Fruit fly (Drosophila melanogaster) whole organism, embryonic: Measurements from ENCODE around the gene CG15333.

Experiments used
- Aef1 ChIP-seq: fragments of 200-800 bp; sonication (Bioruptor generic); IDR thresholded peaks from 3 replicates; pipeline ENCODE4 v1.3.6; 2022; ENCODE audit warnings: missing biosample characterization, missing genetic modification characterization
- Atf-2 ChIP-seq: fragments of 200-800 bp; sonication (Bioruptor generic); optimal IDR thresholded peaks from 2 replicates; lab custom pipeline; 2016; ENCODE audit warnings: missing biosample characterization, missing genetic modification characterization
- Atf3 ChIP-seq: fragments of 200-800 bp; sonication (Bioruptor generic); optimal IDR thresholded peaks from 3 replicates; lab custom pipeline; 2016; ENCODE audit warnings: missing biosample characterization, missing genetic modification characterization
- B-H1 ChIP-seq: fragments of 200-800 bp; sonication (Bioruptor generic); IDR thresholded peaks from 3 replicates; pipeline ENCODE4 v1.3.6; 2022; ENCODE audit warnings: missing biosample characterization, missing genetic modification characterization
- Bdp1 ChIP-seq: fragments of 200-800 bp; sonication (Bioruptor generic); optimal IDR thresholded peaks from 3 replicates; lab custom pipeline; 2016; ENCODE audit warnings: missing biosample characterization, missing genetic modification characterization
- Bgb ChIP-seq: fragments of 200-800 bp; sonication (Bioruptor generic); IDR thresholded peaks from 2 replicates; pipeline ENCODE4 v1.3.6; 2022; ENCODE audit warnings: missing biosample characterization, missing genetic modification characterization; ENCODE audit not compliant: partially characterized antibody
- CG10209 ChIP-seq: fragments of 200-800 bp; sonication (Bioruptor generic); optimal IDR thresholded peaks from 3 replicates; lab custom pipeline; 2017; ENCODE audit warnings: missing biosample characterization, mild to moderate bottlenecking, missing genetic modification characterization, missing genetic modification reagents
- CG10274 ChIP-seq: fragments of 200-800 bp; sonication (Bioruptor generic); optimal IDR thresholded peaks from 3 replicates; lab custom pipeline; 2017; ENCODE audit warnings: missing biosample characterization, mild to moderate bottlenecking, missing genetic modification characterization
- CG10565 ChIP-seq: fragments of 200-800 bp; sonication (Bioruptor generic); optimal IDR thresholded peaks from 3 replicates; lab custom pipeline; 2016; ENCODE audit warnings: missing biosample characterization, mild to moderate bottlenecking, missing genetic modification characterization
- CG12155 ChIP-seq: fragments of 200-800 bp; sonication (Bioruptor generic); optimal IDR thresholded peaks from 3 replicates; lab custom pipeline; 2016; ENCODE audit warnings: missing biosample characterization, missing genetic modification characterization
- CG1233 ChIP-seq: fragments of 200-800 bp; sonication (Bioruptor generic); optimal IDR thresholded peaks from 4 replicates; lab custom pipeline; 2018; ENCODE audit warnings: missing biosample characterization, mild to moderate bottlenecking, missing genetic modification characterization
- CG13287 ChIP-seq: fragments of 200-800 bp; sonication (Bioruptor generic); IDR thresholded peaks from 2 replicates; pipeline ENCODE4 v1.3.6; 2022; ENCODE audit warnings: missing biosample characterization, missing genetic modification characterization; ENCODE audit not compliant: partially characterized antibody
- CG13296 ChIP-seq: fragments of 200-800 bp; sonication (Bioruptor generic); optimal IDR thresholded peaks from 3 replicates; lab custom pipeline; 2018; ENCODE audit warnings: missing biosample characterization, mild to moderate bottlenecking, missing genetic modification characterization
- CG14667 ChIP-seq: fragments of 200-800 bp; sonication (Bioruptor generic); IDR thresholded peaks from 2 replicates; pipeline ENCODE4 v1.3.6; 2022; ENCODE audit warnings: missing biosample characterization, missing genetic modification characterization
- CG15514 ChIP-seq: fragments of 200-800 bp; sonication (Bioruptor generic); optimal IDR thresholded peaks from 3 replicates; lab custom pipeline; 2017; ENCODE audit warnings: missing biosample characterization, missing genetic modification characterization, mild to moderate bottlenecking, moderate library complexity, missing genetic modification reagents
- CG17612 ChIP-seq: fragments of 200-800 bp; sonication (Bioruptor generic); IDR thresholded peaks from 2 replicates; pipeline ENCODE4 v1.3.6; 2022; ENCODE audit warnings: missing biosample characterization, missing genetic modification characterization
- CG17829 ChIP-seq: fragments of 200-800 bp; optimal IDR thresholded peaks from 2 replicates; lab custom pipeline; 2019; ENCODE audit warnings: missing biosample characterization, mild to moderate bottlenecking, missing genetic modification characterization, moderate library complexity
- CG18764 ChIP-seq: fragments of 200-800 bp; sonication (Bioruptor generic); optimal IDR thresholded peaks from 3 replicates; lab custom pipeline; 2016; ENCODE audit warnings: missing biosample characterization, missing genetic modification characterization
- CG2116 ChIP-seq: fragments of 200-800 bp; sonication (Bioruptor generic); optimal IDR thresholded peaks from 3 replicates; lab custom pipeline; 2018; ENCODE audit warnings: missing biosample characterization, mild to moderate bottlenecking, missing genetic modification characterization
- CG6791 ChIP-seq: fragments of 200-800 bp; sonication (Bioruptor generic); IDR thresholded peaks from 3 replicates; pipeline ENCODE4 v1.3.6; 2022; ENCODE audit warnings: missing biosample characterization, missing genetic modification characterization; ENCODE audit not compliant: partially characterized antibody
- CG7839 ChIP-seq: fragments of 200-800 bp; sonication (Bioruptor generic); optimal IDR thresholded peaks from 3 replicates; lab custom pipeline; 2018; ENCODE audit warnings: missing biosample characterization, mild to moderate bottlenecking, missing genetic modification characterization, moderate library complexity
- Dip3 ChIP-seq: fragments of 200-800 bp; sonication (Bioruptor generic); optimal IDR thresholded peaks from 3 replicates; lab custom pipeline; 2016; ENCODE audit warnings: missing biosample characterization, missing genetic modification characterization
- Dref ChIP-seq: fragments of 200-800 bp; sonication (Bioruptor generic); IDR thresholded peaks from 2 replicates; pipeline ENCODE4 v1.3.6; 2022; ENCODE audit warnings: missing biosample characterization, missing genetic modification characterization
- Fer1 ChIP-seq: fragments of 200-800 bp; sonication (Bioruptor generic); optimal IDR thresholded peaks from 2 replicates; lab custom pipeline; 2017; ENCODE audit warnings: missing biosample characterization, mild to moderate bottlenecking, missing genetic modification characterization
- Hand ChIP-seq: fragments of 200-800 bp; sonication (Bioruptor generic); optimal IDR thresholded peaks from 2 replicates; lab custom pipeline; 2017; ENCODE audit warnings: mild to moderate bottlenecking, missing biosample characterization, missing genetic modification reagents, missing genetic modification characterization
- Hr39 ChIP-seq: fragments of >200 bp; optimal IDR thresholded peaks from 2 replicates; lab custom pipeline; 2017
- Hr51 ChIP-seq, 2 experiments: fragments of 200-800 bp; sonication (Bioruptor generic); optimal IDR thresholded peaks; 2 replicates in 1 of 2; 3 replicates in 1 of 2; lab custom pipeline; 2016 to 2018; ENCODE audit warnings: missing biosample characterization in 2 of 2, missing genetic modification characterization in 2 of 2, mild to moderate bottlenecking in 1 of 2, moderate library complexity in 1 of 2
- Max ChIP-seq: fragments of 200-800 bp; sonication (Bioruptor generic); optimal IDR thresholded peaks from 2 replicates; lab custom pipeline; 2016; ENCODE audit warnings: missing biosample characterization, mild to moderate bottlenecking, missing genetic modification characterization
- Nf-YC ChIP-seq: fragments of 200-800 bp; optimal IDR thresholded peaks from 3 replicates; lab custom pipeline; 2019; ENCODE audit warnings: missing biosample characterization, mild to moderate bottlenecking, missing genetic modification characterization, moderate library complexity
- Ptx1 ChIP-seq: fragments of 200-800 bp; sonication (Bioruptor generic); IDR thresholded peaks from 2 replicates; pipeline ENCODE4 v1.3.6; 2022; ENCODE audit warnings: missing biosample characterization, missing genetic modification characterization
- Rfx ChIP-seq: fragments of 200-800 bp; sonication (Bioruptor generic); IDR thresholded peaks from 2 replicates; pipeline ENCODE4 v1.3.6; 2022; ENCODE audit warnings: missing biosample characterization, missing genetic modification characterization
- Rx ChIP-seq: fragments of 200-800 bp; sonication (Bioruptor generic); IDR thresholded peaks from 2 replicates; pipeline ENCODE4 v1.3.6; 2022; ENCODE audit warnings: missing biosample characterization, missing genetic modification characterization
- Side ChIP-seq: fragments of 200-800 bp; sonication (Bioruptor generic); optimal IDR thresholded peaks from 2 replicates; lab custom pipeline; 2016; ENCODE audit warnings: missing biosample characterization, missing genetic modification characterization
- al ChIP-seq: fragments of 200-800 bp; sonication (Bioruptor generic); IDR thresholded peaks from 2 replicates; pipeline ENCODE4 v1.3.6; 2022; ENCODE audit warnings: missing biosample characterization, missing genetic modification characterization
- bowl ChIP-seq: fragments of 200-800 bp; sonication (Bioruptor generic); IDR thresholded peaks from 2 replicates; pipeline ENCODE4 v1.3.6; 2022; ENCODE audit warnings: missing biosample characterization, missing genetic modification characterization
- bsh ChIP-seq, 2 experiments: fragments of 200-800 bp; sonication (Bioruptor generic); optimal IDR thresholded peaks; 2 replicates each; lab custom pipeline; 2017 to 2018; ENCODE audit warnings: mild to moderate bottlenecking in 2 of 2, missing biosample characterization in 2 of 2, missing genetic modification characterization in 2 of 2, moderate library complexity in 1 of 2
- dm ChIP-seq: fragments of 200-800 bp; sonication (Bioruptor generic); optimal IDR thresholded peaks from 3 replicates; lab custom pipeline; 2016; ENCODE audit warnings: missing biosample characterization, missing genetic modification characterization
- dysf ChIP-seq: fragments of 200-800 bp; sonication (Bioruptor generic); IDR thresholded peaks from 3 replicates; pipeline ENCODE4 v1.3.6; 2022; ENCODE audit warnings: missing biosample characterization, missing genetic modification characterization
- fd3F ChIP-seq: fragments of 200-800 bp; sonication (Bioruptor generic); optimal IDR thresholded peaks from 2 replicates; lab custom pipeline; 2018; ENCODE audit warnings: missing biosample characterization, mild to moderate bottlenecking, missing genetic modification characterization, moderate library complexity
- ftz-f1 ChIP-seq: fragments of 200-800 bp; sonication (Bioruptor generic); optimal IDR thresholded peaks from 2 replicates; lab custom pipeline; 2016; ENCODE audit warnings: missing biosample characterization, missing genetic modification characterization
- gsb ChIP-seq: fragments of 200-800 bp; sonication (Bioruptor generic); IDR thresholded peaks from 2 replicates; pipeline ENCODE4 v1.3.6; 2022; ENCODE audit warnings: missing biosample characterization, missing genetic modification characterization
- jumu ChIP-seq: fragments of 200-800 bp; sonication (Bioruptor generic); optimal IDR thresholded peaks from 3 replicates; lab custom pipeline; 2016; ENCODE audit warnings: missing biosample characterization, missing genetic modification characterization
- pho ChIP-seq: fragments of 200-800 bp; sonication (Bioruptor generic); optimal IDR thresholded peaks from 2 replicates; lab custom pipeline; 2016; ENCODE audit warnings: missing biosample characterization, missing genetic modification characterization
- pnt ChIP-seq: fragments of 200-800 bp; sonication (Bioruptor generic); optimal IDR thresholded peaks from 3 replicates; lab custom pipeline; 2016; ENCODE audit warnings: missing biosample characterization, missing genetic modification characterization
- pum ChIP-seq: fragments of 200-800 bp; sonication (Bioruptor generic); optimal IDR thresholded peaks from 2 replicates; lab custom pipeline; 2016; ENCODE audit warnings: missing biosample characterization, missing genetic modification characterization
- run ChIP-seq: fragments of 200-800 bp; sonication (Bioruptor generic); optimal IDR thresholded peaks from 3 replicates; lab custom pipeline; 2018; ENCODE audit warnings: missing biosample characterization, mild to moderate bottlenecking, missing genetic modification characterization
- sc ChIP-seq, 3 experiments: fragments of >200 bp in 2 of 3; fragments of 200-800 bp in 1 of 3; sonication (Bioruptor generic) in 1 of 3; optimal IDR thresholded peaks; 2 replicates in 2 of 3; 3 replicates in 1 of 3; lab custom pipeline; 2017; ENCODE audit warnings: mild to moderate bottlenecking in 1 of 3, missing biosample characterization in 1 of 3, missing genetic modification characterization in 1 of 3, missing genetic modification reagents in 1 of 3
- sqz ChIP-seq: fragments of 200-800 bp; sonication (Bioruptor generic); optimal IDR thresholded peaks from 3 replicates; lab custom pipeline; 2018; ENCODE audit warnings: missing biosample characterization, mild to moderate bottlenecking, missing genetic modification characterization
- trh ChIP-seq: fragments of 200-800 bp; sonication (Bioruptor generic); optimal IDR thresholded peaks from 2 replicates; lab custom pipeline; 2016; ENCODE audit warnings: missing biosample characterization, missing genetic modification characterization
- zfh1 ChIP-seq: fragments of 200-800 bp; sonication (Bioruptor generic); IDR thresholded peaks from 3 replicates; pipeline ENCODE4 v1.3.6; 2022; ENCODE audit warnings: missing biosample characterization, missing genetic modification characterization

Gene CG15333

DNA sequence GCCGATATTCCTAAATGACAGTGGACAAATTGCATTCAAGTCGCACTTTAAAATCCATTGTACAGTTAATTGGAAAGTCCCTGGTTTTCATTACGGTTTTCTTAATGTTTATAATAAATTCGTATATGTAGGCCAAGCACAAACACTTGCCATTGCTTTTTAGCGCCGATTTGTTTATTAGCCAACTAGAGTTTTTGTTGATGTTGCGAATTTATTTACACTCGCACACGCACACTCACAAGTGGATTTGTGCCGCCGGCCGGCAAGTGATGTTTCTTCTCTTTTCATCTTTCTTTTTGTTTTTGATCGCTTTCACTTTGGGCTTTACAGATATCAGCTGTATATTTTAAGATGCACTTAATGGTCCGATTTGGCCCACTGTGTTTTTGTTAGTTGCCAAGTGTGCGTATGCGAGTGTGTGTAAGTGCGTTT is 36.2 kb upstream of the CG15333 start (continued):
- peak; percentile 63 for TF ChIP-seq CG10274 (GFP tag; lab: Kevin White, UChicago)
- peak; percentile 64 for TF ChIP-seq Fer1 (GFP tag; lab: Kevin White, UChicago)
- peak; percentile 43 to 81 for TF ChIP-seq Hr51 (GFP tag; optimal IDR thresholded peaks at IDR 0.05; lab: Kevin White, UChicago)
- TF ChIP-seq Atf-2 (GFP tag; lab: Kevin White, UChicago): peak; percentile 67
- peak; percentile 82 for TF ChIP-seq CG10209 (GFP tag; lab: Kevin White, UChicago)
- peak; percentile 63 for TF ChIP-seq Nf-YC
- peak; percentile 67 for TF ChIP-seq Dip3 (GFP tag; lab: Kevin White, UChicago)
- peak; percentile 71 for TF ChIP-seq pnt (GFP tag; lab: Kevin White, UChicago)
- peak; percentile 37 for TF ChIP-seq Hand
- TF ChIP-seq Bgb (GFP tag; lab: Robert Waterston, UW): no peak
- TF ChIP-seq Ptx1 (GFP tag; lab: Robert Waterston, UW): peak; percentile 62; the same call in 1 of the 2 replicates
- TF ChIP-seq dysf (GFP tag; lab: Robert Waterston, UW): peak; percentile 76; the same call in 2 of the 3 replicates
- peak; percentile 81 for TF ChIP-seq Side (GFP tag; lab: Kevin White, UChicago)
- TF ChIP-seq CG1233 (GFP tag; lab: Kevin White, UChicago): peak; percentile 73
- TF ChIP-seq trh (GFP tag; lab: Kevin White, UChicago): peak; percentile 9
- 0 out of 3 replicates have a peak, but pooled peaks have one; percentile 31 for TF ChIP-seq B-H1
- TF ChIP-seq pho: peak; percentile 78
- 0 out of 3 replicates have a peak, but pooled peaks have one; percentile 9 for TF ChIP-seq zfh1 (GFP tag; lab: Robert Waterston, UW)
- TF ChIP-seq gsb: 0 out of 2 replicates have a peak, but pooled peaks have one; percentile 38
- TF ChIP-seq Rfx (GFP tag; lab: Robert Waterston, UW): peak; percentile 77
- no peak for TF ChIP-seq run (tag; lab: Kevin White, UChicago)
- TF ChIP-seq CG12155 (GFP tag; lab: Kevin White, UChicago): peak; percentile 60
- TF ChIP-seq Rx: peak; percentile 50
- TF ChIP-seq Dref (GFP tag; lab: Robert Waterston, UW): no peak
- TF ChIP-seq CG6791 (GFP tag; lab: Robert Waterston, UW): no peak
- no peak for TF ChIP-seq sc (optimal IDR thresholded peaks at IDR 0.05; lab: Kevin White, UChicago)
- peak; percentile 46 for TF ChIP-seq sc (GFP tag; optimal IDR thresholded peaks at IDR 0.05; lab: Kevin White, UChicago)
- TF ChIP-seq CG17829: peak; percentile 65
- no peak for TF ChIP-seq Hr39
- peak; percentile 3 for TF ChIP-seq CG10565 (GFP tag; lab: Kevin White, UChicago)
- peak; percentile 72 for TF ChIP-seq pum (GFP tag; lab: Kevin White, UChicago)
- TF ChIP-seq Max (GFP tag; lab: Kevin White, UChicago): peak; percentile 45
- TF ChIP-seq CG15514: no peak
- TF ChIP-seq CG7839 (tag; lab: Kevin White, UChicago): peak; percentile 85
- peak; percentile 82 for TF ChIP-seq jumu (GFP tag; lab: Kevin White, UChicago)
- TF ChIP-seq CG13296 (GFP tag; lab: Kevin White, UChicago): peak; percentile 58
- no peak for TF ChIP-seq sqz (GFP tag; lab: Kevin White, UChicago)
- TF ChIP-seq CG2116 (GFP tag; lab: Kevin White, UChicago): peak; percentile 34
- peak; percentile 48 for TF ChIP-seq Bdp1 (GFP tag; lab: Kevin White, UChicago)
- TF ChIP-seq bowl (GFP tag; lab: Robert Waterston, UW): no peak
- peak; percentile 47 to 49 for TF ChIP-seq bsh (GFP tag; optimal IDR thresholded peaks at IDR 0.05; lab: Kevin White, UChicago)
- peak; percentile 57 for TF ChIP-seq dm (GFP tag; lab: Kevin White, UChicago)
- TF ChIP-seq CG14667 (GFP tag; lab: Robert Waterston, UW): peak; percentile 32
- no peak for TF ChIP-seq CG13287 (GFP tag; lab: Robert Waterston, UW)
- TF ChIP-seq CG17612: no peak
- TF ChIP-seq fd3F (GFP tag; lab: Kevin White, UChicago): peak; percentile 65
- peak; percentile 14 for TF ChIP-seq CG18764 (GFP tag; lab: Kevin White, UChicago)
- peak; percentile 47 for TF ChIP-seq Atf3 (GFP tag; lab: Kevin White, UChicago)
- peak; percentile 53 for TF ChIP-seq al (GFP tag; lab: Robert Waterston, UW)
- peak; percentile 30; the same call in 2 of the 3 replicates for TF ChIP-seq Aef1
- TF ChIP-seq ftz-f1 (GFP tag; lab: Kevin White, UChicago): no peak
